Worm (Caenorhabditis elegans) whole organism, L1 larva: ENCODE data around the gene nhr-167.

Experiments used
- lin-15B ChIP-seq: fragments of 150-350 bp; sonication (generic microtip); optimal IDR thresholded peaks from 3 replicates; lab custom pipeline; 2014; ENCODE audit warnings: missing biosample characterization, missing genetic modification characterization
- lin-35 ChIP-seq, 2 experiments: fragments of 150-350 bp; optimal IDR thresholded peaks; 2 replicates each; lab custom pipeline; 2014; ENCODE audit warnings: missing biosample characterization in 2 of 2, missing genetic modification characterization in 2 of 2, missing genetic modification reagents in 2 of 2
- nhr-237 ChIP-seq: fragments of 150-350 bp; optimal IDR thresholded peaks from 2 replicates; lab custom pipeline; 2014; ENCODE audit warnings: missing biosample characterization, missing genetic modification characterization
- nhr-28 ChIP-seq: fragments of 150-350 bp; optimal IDR thresholded peaks from 2 replicates; lab custom pipeline; 2014; ENCODE audit warnings: missing biosample characterization, missing genetic modification characterization
- skn-1 ChIP-seq: fragments of 150-350 bp; optimal IDR thresholded peaks from 2 replicates; lab custom pipeline; 2014; ENCODE audit warnings: missing biosample characterization, missing genetic modification characterization

ce11 chrX:12001600-12001999 lies 19.7 kb upstream of the nhr-167 start:
- TF ChIP-seq lin-15B (tag; lab: Kevin White, UChicago) (no peak), skn-1 (tag; lab: Kevin White, UChicago) (no peak), lin-35 (GFP tag; optimal IDR thresholded peaks at IDR 0.05; lab: Kevin White, UChicago) (peak in 1 of 2 experiments; percentile 3), nhr-237 (tag; lab: Kevin White, UChicago) (no peak), nhr-28 (tag; lab: Kevin White, UChicago) (no peak)
